Fruit fly (Drosophila melanogaster): Measurements from ENCODE around the gene fy.
A peak's percentile ranks its signal among the peaks of the same experiment; 100 is the strongest.

The fy gene

DNA sequence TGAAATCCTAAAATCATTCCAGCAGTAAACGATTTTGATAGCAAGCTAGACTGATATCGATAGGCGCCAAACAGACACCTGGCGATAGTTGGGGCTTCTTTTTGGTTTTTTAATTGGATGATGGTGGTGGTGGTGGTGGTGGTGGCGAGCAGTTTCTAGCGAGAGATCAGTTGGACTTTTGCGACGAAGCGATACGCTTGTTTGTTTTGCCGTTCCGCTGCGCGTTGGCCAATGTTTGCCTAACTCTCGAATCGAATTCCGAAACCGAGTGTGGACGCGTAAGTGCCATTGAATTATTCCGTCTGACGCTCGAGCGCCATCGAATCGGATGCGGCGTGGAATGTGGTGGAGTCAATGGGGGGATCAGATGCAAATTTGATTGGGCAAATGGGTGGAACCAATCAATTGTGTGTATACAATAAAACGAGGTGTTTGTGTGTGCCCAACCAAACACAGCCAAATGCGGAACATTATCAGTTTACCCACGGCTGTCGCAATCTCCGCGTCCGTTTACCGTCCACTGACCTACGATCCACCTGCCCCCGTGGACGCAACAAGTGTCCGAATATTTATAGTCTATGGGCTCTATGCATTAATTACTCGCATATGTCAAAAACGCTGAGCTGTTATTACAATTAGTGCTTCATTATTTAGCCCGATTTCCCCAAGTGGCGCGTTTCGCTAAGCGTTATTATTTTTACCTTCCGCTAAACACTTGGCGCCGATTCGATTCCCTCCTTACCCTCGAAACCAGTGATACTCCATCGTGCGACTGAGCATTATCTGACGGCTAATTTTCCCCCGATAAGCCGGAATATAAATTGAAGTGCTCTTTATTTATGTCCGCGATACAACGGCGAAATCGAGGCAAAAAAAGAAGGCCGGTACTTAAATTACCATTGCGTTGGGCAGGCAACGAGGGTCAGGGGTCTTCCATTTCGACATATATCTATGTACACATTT is 32.4 kb downstream of the fy start, which contains the start of gene CG17292 (continued):
- TF ChIP-seq phol (tag; optimal IDR thresholded peaks at IDR 0.05) (peak; percentile 27), Mes4 (GFP tag; optimal IDR thresholded peaks at IDR 0.05) (peak; percentile 27), CG10366 (GFP tag; IDR thresholded peaks at IDR 0.05) (peak; percentile 43; the same call in 1 of the 2 replicates), CG6765 (GFP tag; optimal IDR thresholded peaks at IDR 0.05) (peak; percentile 29), C15 (GFP tag; IDR thresholded peaks at IDR 0.05) (no peak), ems (GFP tag; optimal IDR thresholded peaks at IDR 0.05) (peak; percentile 46), tll (GFP tag; optimal IDR thresholded peaks at IDR 0.05) (no peak), CG5953 (GFP tag; IDR thresholded peaks at IDR 0.05) (peak; percentile 43; the same call in 1 of the 2 replicates), hbn (GFP tag; IDR thresholded peaks at IDR 0.05; ENCODE audit: partially characterized antibody) (peak; percentile 76), CG17912 (GFP tag; optimal IDR thresholded peaks at IDR 0.05) (peak; percentile 45), trem (tag; optimal IDR thresholded peaks at IDR 0.05) (no peak), Nf-YB (GFP tag; optimal IDR thresholded peaks at IDR 0.05) (peak; percentile 94), stwl (tag; optimal IDR thresholded peaks at IDR 0.05) (peak; percentile 62), CG12659 (GFP tag; optimal IDR thresholded peaks at IDR 0.05) (peak; percentile 85), fd64A (GFP tag; optimal IDR thresholded peaks at IDR 0.05) (no peak), CG9727 (GFP tag; optimal IDR thresholded peaks at IDR 0.05) (peak; percentile 45), pnt (GFP tag; optimal IDR thresholded peaks at IDR 0.05) (no peak), ap (GFP tag; IDR thresholded peaks at IDR 0.05) (0 out of 2 replicates have a peak, but pooled peaks have one; percentile 39), Gug (GFP tag; IDR thresholded peaks at IDR 0.05) (peak; percentile 40; the same call in 2 of the 4 replicates), CG15479 (GFP tag; optimal IDR thresholded peaks at IDR 0.05) (no peak), emc (GFP tag; optimal IDR thresholded peaks at IDR 0.05) (no peak), ab (GFP tag; optimal IDR thresholded peaks at IDR 0.05) (no peak), oc (tag; optimal IDR thresholded peaks at IDR 0.05) (peak; percentile 70), Hand (GFP tag; optimal IDR thresholded peaks at IDR 0.05) (peak; percentile 30), mirr (GFP tag; optimal IDR thresholded peaks at IDR 0.05) (peak; percentile 62), CG13624 (GFP tag; optimal IDR thresholded peaks at IDR 0.05) (peak; percentile 69), CkIIα-i1 (GFP tag; IDR thresholded peaks at IDR 0.05) (no peak), Ptx1 (GFP tag; IDR thresholded peaks at IDR 0.05) (no peak), so (GFP tag; IDR thresholded peaks at IDR 0.05) (peak; percentile 76; the same call in 2 of the 3 replicates), CG8290 (GFP tag; optimal IDR thresholded peaks at IDR 0.05) (no peak), CG8290 (tag; optimal IDR thresholded peaks at IDR 0.05) (peak in 1 of 2 experiments; percentile 88), CG31388 (GFP tag; optimal IDR thresholded peaks at IDR 0.05) (no peak), gcm2 (GFP tag; optimal IDR thresholded peaks at IDR 0.05) (no peak), CG7357 (GFP tag; IDR thresholded peaks at IDR 0.05) (0 out of 3 replicates have a peak, but pooled peaks have one; percentile 27), gfzf (GFP tag; optimal IDR thresholded peaks at IDR 0.05) (peak; percentile 53), CG31365 (tag; optimal IDR thresholded peaks at IDR 0.05) (peak; percentile 24), dan (GFP tag; IDR thresholded peaks at IDR 0.05) (no peak), pfk (GFP tag; optimal IDR thresholded peaks at IDR 0.05) (peak; percentile 6), CG17829 (tag; optimal IDR thresholded peaks at IDR 0.05) (no peak), CG10543 (GFP tag; optimal IDR thresholded peaks at IDR 0.05) (peak; percentile 93), tna (GFP tag; IDR thresholded peaks at IDR 0.05; ENCODE audit: partially characterized antibody) (peak; percentile 95), pb (GFP tag; optimal IDR thresholded peaks at IDR 0.05) (no peak), CG2712 (tag; optimal IDR thresholded peaks at IDR 0.05) (peak; percentile 15), CG18619 (GFP tag; optimal IDR thresholded peaks at IDR 0.05) (peak; percentile 61), CG14860 (GFP tag; IDR thresholded peaks at IDR 0.05; ENCODE audit: partially characterized antibody) (peak; percentile 80), CG15269 (tag; optimal IDR thresholded peaks at IDR 0.05) (peak; percentile 63), CG14441 (GFP tag; IDR thresholded peaks at IDR 0.05) (peak; percentile 53; the same call in 1 of the 2 replicates), sr (GFP tag; IDR thresholded peaks at IDR 0.05) (peak; percentile 61; the same call in 2 of the 3 replicates)
